Fruit fly (Drosophila melanogaster) whole organism, embryonic: ENCODE results near the gene fru.

Experiments used
- Atf6 ChIP-seq: fragments of 200-800 bp; sonication (Bioruptor generic); IDR thresholded peaks from 2 replicates; pipeline ENCODE4 v1.3.6; 2022; ENCODE audit warnings: missing biosample characterization, missing genetic modification characterization
- Bdp1 ChIP-seq: fragments of 200-800 bp; sonication (Bioruptor generic); optimal IDR thresholded peaks from 3 replicates; lab custom pipeline; 2016; ENCODE audit warnings: missing biosample characterization, missing genetic modification characterization
- C15 ChIP-seq: fragments of 200-800 bp; sonication (Bioruptor generic); IDR thresholded peaks from 3 replicates; pipeline ENCODE4 v1.3.6; 2022; ENCODE audit warnings: missing biosample characterization, missing genetic modification characterization
- CG10959 ChIP-seq: fragments of 200-800 bp; sonication (Bioruptor generic); IDR thresholded peaks from 2 replicates; pipeline ENCODE4 v1.3.6; 2022; ENCODE audit warnings: missing biosample characterization, missing genetic modification characterization
- CG11093 ChIP-seq: fragments of 200-800 bp; sonication (Bioruptor generic); IDR thresholded peaks from 3 replicates; pipeline ENCODE4 v1.3.6; 2022; ENCODE audit warnings: missing biosample characterization, missing genetic modification characterization
- CG12155 ChIP-seq: fragments of 200-800 bp; sonication (Bioruptor generic); optimal IDR thresholded peaks from 3 replicates; lab custom pipeline; 2016; ENCODE audit warnings: missing biosample characterization, missing genetic modification characterization
- CG12236 ChIP-seq: fragments of 200-800 bp; sonication (Bioruptor generic); optimal IDR thresholded peaks from 2 replicates; lab custom pipeline; 2016; ENCODE audit warnings: missing biosample characterization, missing genetic modification characterization
- CG1233 ChIP-seq: fragments of 200-800 bp; sonication (Bioruptor generic); optimal IDR thresholded peaks from 4 replicates; lab custom pipeline; 2018; ENCODE audit warnings: missing biosample characterization, mild to moderate bottlenecking, missing genetic modification characterization
- CG17359 ChIP-seq: fragments of 200-800 bp; sonication (Bioruptor generic); optimal IDR thresholded peaks from 3 replicates; lab custom pipeline; 2018; ENCODE audit warnings: missing biosample characterization, mild to moderate bottlenecking, missing genetic modification characterization, moderate library complexity
- CG17385 ChIP-seq: fragments of 200-800 bp; sonication (Bioruptor generic); optimal IDR thresholded peaks from 3 replicates; lab custom pipeline; 2018; ENCODE audit warnings: missing biosample characterization, mild to moderate bottlenecking, missing genetic modification characterization
- CG17802 ChIP-seq: fragments of 200-800 bp; sonication (Bioruptor generic); optimal IDR thresholded peaks from 2 replicates; lab custom pipeline; 2018; ENCODE audit warnings: missing biosample characterization, mild to moderate bottlenecking, missing genetic modification characterization, moderate library complexity
- CG32767 ChIP-seq: fragments of 200-800 bp; sonication (Bioruptor generic); IDR thresholded peaks from 2 replicates; pipeline ENCODE4 v1.3.6; 2022; ENCODE audit warnings: missing biosample characterization, missing genetic modification characterization
- CG3726 ChIP-seq: fragments of 200-800 bp; sonication (Bioruptor generic); IDR thresholded peaks from 3 replicates; pipeline ENCODE4, ENCODE4 v1.3.6; 2022; ENCODE audit warnings: missing biosample characterization, missing genetic modification characterization
- CG4707 ChIP-seq: fragments of 200-800 bp; sonication (Bioruptor generic); optimal IDR thresholded peaks from 2 replicates; lab custom pipeline; 2018; ENCODE audit warnings: missing biosample characterization, mild to moderate bottlenecking, missing genetic modification characterization, moderate library complexity
- CG6175 ChIP-seq: fragments of 200-800 bp; sonication (Bioruptor generic); IDR thresholded peaks from 3 replicates; pipeline ENCODE4 v1.3.6; 2022; ENCODE audit warnings: missing biosample characterization, missing genetic modification characterization
- CG6683 ChIP-seq: fragments of 200-800 bp; sonication (Bioruptor generic); optimal IDR thresholded peaks from 2 replicates; lab custom pipeline; 2017; ENCODE audit warnings: missing biosample characterization, mild to moderate bottlenecking, missing genetic modification characterization, missing genetic modification reagents
- CG6813 ChIP-seq: fragments of 200-800 bp; sonication (Bioruptor generic); optimal IDR thresholded peaks from 2 replicates; lab custom pipeline; 2017; ENCODE audit warnings: missing biosample characterization, missing genetic modification characterization, mild to moderate bottlenecking, moderate library complexity, missing genetic modification reagents
- CG7271 ChIP-seq: fragments of 200-800 bp; sonication (Bioruptor generic); optimal IDR thresholded peaks from 2 replicates; lab custom pipeline; 2018; ENCODE audit warnings: missing biosample characterization, mild to moderate bottlenecking, missing genetic modification characterization, moderate library complexity
- CG7745 ChIP-seq: fragments of 200-800 bp; sonication (Bioruptor generic); optimal IDR thresholded peaks from 2 replicates; lab custom pipeline; 2018; ENCODE audit warnings: missing biosample characterization, mild to moderate bottlenecking, missing genetic modification characterization, moderate library complexity
- CG7963 ChIP-seq: fragments of 200-800 bp; sonication (Bioruptor generic); IDR thresholded peaks from 3 replicates; pipeline ENCODE4 v1.3.6; 2022; ENCODE audit warnings: missing biosample characterization, missing genetic modification characterization; ENCODE audit not compliant: partially characterized antibody
- CG8388 ChIP-seq: fragments of 200-800 bp; sonication (Bioruptor generic); optimal IDR thresholded peaks from 2 replicates; lab custom pipeline; 2019; ENCODE audit warnings: missing biosample characterization, mild to moderate bottlenecking, missing genetic modification characterization, moderate library complexity
- D19A ChIP-seq: fragments of 200-800 bp; optimal IDR thresholded peaks from 3 replicates; lab custom pipeline; 2019; ENCODE audit warnings: missing biosample characterization, mild to moderate bottlenecking, missing genetic modification characterization, moderate library complexity
- Dfd ChIP-seq, 2 experiments: fragments of >200 bp; optimal IDR thresholded peaks; 2 replicates each; lab custom pipeline; 2017; ENCODE audit warnings: missing biosample characterization in 2 of 2, missing genetic modification characterization in 2 of 2
- H2.0 ChIP-seq: fragments of 200-800 bp; sonication (Bioruptor generic); IDR thresholded peaks from 2 replicates; pipeline ENCODE4 v1.3.6; 2022; ENCODE audit warnings: missing biosample characterization, missing genetic modification characterization
- Lpt ChIP-seq: fragments of >200 bp; optimal IDR thresholded peaks from 2 replicates; lab custom pipeline; 2018; ENCODE audit warnings: missing biosample characterization, missing genetic modification characterization
- Max ChIP-seq: fragments of 200-800 bp; sonication (Bioruptor generic); optimal IDR thresholded peaks from 2 replicates; lab custom pipeline; 2016; ENCODE audit warnings: missing biosample characterization, mild to moderate bottlenecking, missing genetic modification characterization
- Nf-YC ChIP-seq: fragments of 200-800 bp; optimal IDR thresholded peaks from 3 replicates; lab custom pipeline; 2019; ENCODE audit warnings: missing biosample characterization, mild to moderate bottlenecking, missing genetic modification characterization, moderate library complexity
- Sin3A ChIP-seq: fragments of >200 bp; optimal IDR thresholded peaks from 2 replicates; lab custom pipeline; 2018
- Sry-δ ChIP-seq: fragments of 200-800 bp; sonication (Bioruptor generic); optimal IDR thresholded peaks from 2 replicates; lab custom pipeline; 2016; ENCODE audit warnings: missing biosample characterization, missing genetic modification characterization
- Usf ChIP-seq: fragments of 200-800 bp; sonication (Bioruptor generic); optimal IDR thresholded peaks from 2 replicates; lab custom pipeline; 2017; ENCODE audit warnings: missing genotype, missing biosample characterization, missing genetic modification characterization
- al ChIP-seq: fragments of 200-800 bp; sonication (Bioruptor generic); IDR thresholded peaks from 2 replicates; pipeline ENCODE4 v1.3.6; 2022; ENCODE audit warnings: missing biosample characterization, missing genetic modification characterization
- bab2 ChIP-seq: fragments of 200-800 bp; sonication (Bioruptor generic); optimal IDR thresholded peaks from 2 replicates; lab custom pipeline; 2016; ENCODE audit warnings: missing biosample characterization, missing genetic modification characterization
- ems ChIP-seq: fragments of 200-800 bp; sonication (Bioruptor generic); optimal IDR thresholded peaks from 3 replicates; lab custom pipeline; 2016; ENCODE audit warnings: missing biosample characterization, missing genetic modification characterization
- eve ChIP-seq, 2 experiments: fragments of >200 bp; optimal IDR thresholded peaks; 2 replicates each; lab custom pipeline; 2017; ENCODE audit warnings: missing biosample characterization in 2 of 2, missing genetic modification characterization in 2 of 2
- ftz-f1 ChIP-seq: fragments of 200-800 bp; sonication (Bioruptor generic); optimal IDR thresholded peaks from 2 replicates; lab custom pipeline; 2016; ENCODE audit warnings: missing biosample characterization, missing genetic modification characterization
- fu2 ChIP-seq: fragments of 200-800 bp; sonication (Bioruptor generic); optimal IDR thresholded peaks from 2 replicates; lab custom pipeline; 2016; ENCODE audit warnings: missing biosample characterization, missing genetic modification characterization
- gem ChIP-seq: fragments of 200-800 bp; sonication (Bioruptor generic); optimal IDR thresholded peaks from 2 replicates; lab custom pipeline; 2019; ENCODE audit warnings: missing biosample characterization, mild to moderate bottlenecking, missing genetic modification characterization, moderate library complexity
- gfzf ChIP-seq: fragments of 200-800 bp; sonication (Bioruptor generic); optimal IDR thresholded peaks from 2 replicates; lab custom pipeline; 2016; ENCODE audit warnings: missing biosample characterization, mild to moderate bottlenecking, missing genetic modification characterization, moderate library complexity
- gro ChIP-seq: fragments of 200-800 bp; sonication (Bioruptor generic); optimal IDR thresholded peaks from 2 replicates; lab custom pipeline; 2016; ENCODE audit warnings: missing biosample characterization, missing genetic modification characterization
- lbe ChIP-seq: fragments of 200-800 bp; sonication (Bioruptor generic); optimal IDR thresholded peaks from 2 replicates; lab custom pipeline; 2016; ENCODE audit warnings: missing biosample characterization, mild to moderate bottlenecking, missing genetic modification characterization
- mld ChIP-seq: fragments of 200-800 bp; sonication (Bioruptor generic); IDR thresholded peaks from 3 replicates; pipeline ENCODE4 v1.3.6; 2022; ENCODE audit warnings: missing biosample characterization, missing genetic modification characterization; ENCODE audit not compliant: partially characterized antibody
- nau ChIP-seq: fragments of 200-800 bp; sonication (Bioruptor generic); optimal IDR thresholded peaks from 3 replicates; lab custom pipeline; 2017; ENCODE audit warnings: missing biosample characterization, mild to moderate bottlenecking, missing genetic modification characterization, missing genetic modification reagents
- pb ChIP-seq: fragments of 200-800 bp; sonication (Bioruptor generic); optimal IDR thresholded peaks from 3 replicates; lab custom pipeline; 2016; ENCODE audit warnings: missing biosample characterization, missing genetic modification characterization
- salm ChIP-seq: fragments of 200-800 bp; sonication (Bioruptor generic); optimal IDR thresholded peaks from 2 replicates; lab custom pipeline; 2018; ENCODE audit warnings: missing biosample characterization, mild to moderate bottlenecking, missing genetic modification characterization
- schlank ChIP-seq: fragments of 200-800 bp; sonication (Bioruptor generic); optimal IDR thresholded peaks from 2 replicates; lab custom pipeline; 2018; ENCODE audit warnings: missing biosample characterization, mild to moderate bottlenecking, missing genetic modification characterization
- sisA ChIP-seq: fragments of 200-800 bp; sonication (Bioruptor generic); IDR thresholded peaks from 2 replicates; pipeline ENCODE4 v1.3.6; 2022; ENCODE audit warnings: missing biosample characterization, missing genetic modification characterization
- so ChIP-seq: fragments of 200-800 bp; sonication (Bioruptor generic); IDR thresholded peaks from 3 replicates; pipeline ENCODE4 v1.3.6; 2022; ENCODE audit warnings: missing biosample characterization, missing genetic modification characterization
- sob ChIP-seq: fragments of 200-800 bp; sonication (Bioruptor generic); IDR thresholded peaks from 2 replicates; pipeline ENCODE4 v1.3.6; 2022; ENCODE audit warnings: missing biosample characterization, missing genetic modification characterization
- vfl ChIP-seq: fragments of 200-800 bp; sonication (Bioruptor generic); optimal IDR thresholded peaks from 2 replicates; lab custom pipeline; 2016; ENCODE audit warnings: missing biosample characterization, missing genetic modification characterization
- vnd ChIP-seq: fragments of 200-800 bp; sonication (Bioruptor generic); IDR thresholded peaks from 3 replicates; pipeline ENCODE4 v1.3.6; 2022; ENCODE audit warnings: missing biosample characterization, missing genetic modification characterization; ENCODE audit not compliant: partially characterized antibody
- wor ChIP-seq: fragments of 200-800 bp; sonication (Bioruptor generic); IDR thresholded peaks from 2 replicates; pipeline ENCODE4 v1.3.6; 2022; ENCODE audit warnings: missing biosample characterization, missing genetic modification characterization
- yki ChIP-seq: fragments of >200 bp; optimal IDR thresholded peaks from 3 replicates; lab custom pipeline; 2018

Gene fru

dm6 chr3R:18404713-18405112 lies 140.7 kb downstream of the fru start, which contains the start of gene CG7685 (continued):
- TF ChIP-seq CG3726: no peak
- TF ChIP-seq Dfd (GFP tag; optimal IDR thresholded peaks at IDR 0.05; lab: Kevin White, UChicago): no peak
- peak; percentile 28 for TF ChIP-seq Max (GFP tag; lab: Kevin White, UChicago)
- peak; percentile 55 for TF ChIP-seq fu2 (GFP tag; lab: Kevin White, UChicago)
- peak; percentile 10 for TF ChIP-seq CG6683
- peak; percentile 47 for TF ChIP-seq CG8388 (GFP tag; lab: Kevin White, UChicago)
- no peak for TF ChIP-seq Lpt (GFP tag; lab: Kevin White, UChicago)
- TF ChIP-seq schlank (tag; lab: Kevin White, UChicago): peak; percentile 34
- peak; percentile 66 for TF ChIP-seq ems (GFP tag; lab: Kevin White, UChicago)
- peak; percentile 74 for TF ChIP-seq vfl (GFP tag; lab: Kevin White, UChicago)
- no peak for TF ChIP-seq CG7271 (tag; lab: Kevin White, UChicago)
- TF ChIP-seq mld (GFP tag; lab: Robert Waterston, UW): no peak
- no peak for TF ChIP-seq yki
- peak; percentile 21 for TF ChIP-seq Bdp1
- TF ChIP-seq CG7745 (tag; lab: Kevin White, UChicago): no peak
- no peak for TF ChIP-seq salm (tag; lab: Kevin White, UChicago)
- peak; percentile 22 for TF ChIP-seq gfzf
- no peak for TF ChIP-seq eve (GFP tag; optimal IDR thresholded peaks at IDR 0.05; lab: Kevin White, UChicago)
- no peak for TF ChIP-seq wor
- TF ChIP-seq ftz-f1 (GFP tag; lab: Kevin White, UChicago): peak; percentile 29
- peak; percentile 70 for TF ChIP-seq CG17385 (GFP tag; lab: Kevin White, UChicago)
- TF ChIP-seq CG7963 (GFP tag; lab: Robert Waterston, UW): no peak
- TF ChIP-seq sob (GFP tag; lab: Robert Waterston, UW): peak; percentile 58; the same call in 1 of the 2 replicates
- no peak for TF ChIP-seq Sin3A (lab: Kevin White, UChicago)
- TF ChIP-seq lbe (GFP tag; lab: Kevin White, UChicago): peak; percentile 74
- peak; percentile 34; the same call in 1 of the 2 replicates for TF ChIP-seq al (GFP tag; lab: Robert Waterston, UW)
- TF ChIP-seq Nf-YC: peak; percentile 69
- TF ChIP-seq CG12236 (GFP tag; lab: Kevin White, UChicago): no peak
- no peak for TF ChIP-seq CG32767 (GFP tag; lab: Robert Waterston, UW)
- TF ChIP-seq CG6175 (GFP tag; lab: Robert Waterston, UW): no peak
- TF ChIP-seq CG17359: peak; percentile 63
- TF ChIP-seq Sry-δ (GFP tag; lab: Kevin White, UChicago): peak; percentile 36
- peak; percentile 85 for TF ChIP-seq gro (GFP tag; lab: Kevin White, UChicago)
- TF ChIP-seq CG17802 (tag; lab: Kevin White, UChicago): peak; percentile 18
- peak; percentile 65 for TF ChIP-seq CG12155 (GFP tag; lab: Kevin White, UChicago)
- no peak for TF ChIP-seq Usf (GFP tag; lab: Kevin White, UChicago)
- no peak for TF ChIP-seq so (GFP tag; lab: Robert Waterston, UW)
- TF ChIP-seq CG4707 (GFP tag; lab: Kevin White, UChicago): peak; percentile 27
- peak; percentile 53 for TF ChIP-seq CG1233 (GFP tag; lab: Kevin White, UChicago)
- TF ChIP-seq gem: peak; percentile 72
- no peak for TF ChIP-seq pb
- TF ChIP-seq sisA: 0 out of 2 replicates have a peak, but pooled peaks have one; percentile 32
- peak; percentile 66 for TF ChIP-seq Atf6 (GFP tag; lab: Robert Waterston, UW)
- TF ChIP-seq D19A (tag; lab: Kevin White, UChicago): peak; percentile 58
- no peak for TF ChIP-seq vnd
- TF ChIP-seq nau (GFP tag; lab: Kevin White, UChicago): peak; percentile 51
- TF ChIP-seq H2.0 (GFP tag; lab: Robert Waterston, UW): 0 out of 2 replicates have a peak, but pooled peaks have one; percentile 46
- TF ChIP-seq CG10959 (GFP tag; lab: Robert Waterston, UW): no peak
- TF ChIP-seq CG6813 (GFP tag; lab: Kevin White, UChicago): no peak
- no peak for TF ChIP-seq C15 (GFP tag; lab: Robert Waterston, UW)
- peak; percentile 71 for TF ChIP-seq bab2 (GFP tag; lab: Kevin White, UChicago)
- TF ChIP-seq CG11093 (GFP tag; lab: Robert Waterston, UW): no peak
